Worm (Caenorhabditis elegans): ENCODE measurements around the gene R07E4.5.

Gene R07E4.5

ce11 chrX:5953174-5953573 is at the start of gene R07E4.5, which contains the start of gene R07E4.3 (continued):
- peak; percentile 71 for TF ChIP-seq nhr-47 (tag; optimal IDR thresholded peaks at IDR 0.05)
- TF ChIP-seq efl-1 (optimal IDR thresholded peaks at IDR 0.05): peak; percentile 67 to 76
- TF ChIP-seq efl-1 (GFP tag; optimal IDR thresholded peaks at IDR 0.05 in 1 of 2): peak; percentile 77 to 94
- peak; percentile 20 for TF ChIP-seq irx-1 (tag; optimal IDR thresholded peaks at IDR 0.05)
- TF ChIP-seq egl-13 (tag; optimal IDR thresholded peaks at IDR 0.05): no peak
- peak; percentile 77 for TF ChIP-seq lin-14 (GFP tag; optimal IDR thresholded peaks at IDR 0.05)
- TF ChIP-seq hlh-4 (tag; optimal IDR thresholded peaks at IDR 0.05): no peak
- TF ChIP-seq nhr-237 (tag; optimal IDR thresholded peaks at IDR 0.05): no peak
- no peak for TF ChIP-seq unc-98 (GFP tag; IDR thresholded peaks at IDR 0.05)
- no peak for TF ChIP-seq lir-3 (tag; optimal IDR thresholded peaks at IDR 0.05; ENCODE audit: poor library complexity)
- no peak for TF ChIP-seq sptf-1 (tag; optimal IDR thresholded peaks at IDR 0.05)
- no peak for TF ChIP-seq nhr-76 (tag; optimal IDR thresholded peaks at IDR 0.05)
- TF ChIP-seq ama-1 (optimal IDR thresholded peaks at IDR 0.05): no peak
- peak; percentile 36 for TF ChIP-seq jun-1 (tag; optimal IDR thresholded peaks at IDR 0.05)
- no peak for TF ChIP-seq ceh-90 (tag; optimal IDR thresholded peaks at IDR 0.05)
- TF ChIP-seq snpc-4 (tag; optimal IDR thresholded peaks at IDR 0.05): no peak
- peak; percentile 86 for TF ChIP-seq snu-23 (GFP tag; optimal IDR thresholded peaks at IDR 0.05)
- TF ChIP-seq ets-5 (GFP tag; IDR thresholded peaks at IDR 0.05): no peak
- TF ChIP-seq unc-30 (tag; optimal IDR thresholded peaks at IDR 0.05): no peak
- TF ChIP-seq zag-1 (tag; optimal IDR thresholded peaks at IDR 0.05): no peak
- TF ChIP-seq elt-2 (tag; optimal IDR thresholded peaks at IDR 0.05): no peak
- peak; percentile 60 to 87 for TF ChIP-seq lsy-2 (tag; optimal IDR thresholded peaks at IDR 0.05)
- TF ChIP-seq Y116A8C.19 (tag; optimal IDR thresholded peaks at IDR 0.05; ENCODE audit: borderline replicate concordance): no peak
- no peak for TF ChIP-seq fkh-10 (GFP tag; optimal IDR thresholded peaks at IDR 0.05)

ce11 chrX:6002479-6002878 is 49.5 kb upstream of the R07E4.5 start:
- no peak for TF ChIP-seq unc-30 (tag; optimal IDR thresholded peaks at IDR 0.05)
- TF ChIP-seq unc-130 (tag; optimal IDR thresholded peaks at IDR 0.05): no peak
- TF ChIP-seq efl-3 (GFP tag; optimal IDR thresholded peaks at IDR 0.05): no peak
- TF ChIP-seq egl-13 (tag; optimal IDR thresholded peaks at IDR 0.05): no peak
- no peak for TF ChIP-seq nhr-85 (tag)
- TF ChIP-seq zag-1 (tag; optimal IDR thresholded peaks at IDR 0.05): no peak
- TF ChIP-seq ztf-4 (tag; optimal IDR thresholded peaks at IDR 0.05): no peak
- no peak for TF ChIP-seq sptf-1 (tag; optimal IDR thresholded peaks at IDR 0.05)
- TF ChIP-seq nhr-77 (tag; optimal IDR thresholded peaks at IDR 0.05): no peak
- TF ChIP-seq sox-4 (tag; optimal IDR thresholded peaks at IDR 0.05): no peak
- TF ChIP-seq ceh-82 (tag; optimal IDR thresholded peaks at IDR 0.05): no peak
- TF ChIP-seq nhr-20 (tag; optimal IDR thresholded peaks at IDR 0.05): no peak
- TF ChIP-seq elt-2 (tag; optimal IDR thresholded peaks at IDR 0.05): no peak
- no peak for TF ChIP-seq ceh-63 (GFP tag; optimal IDR thresholded peaks at IDR 0.05)
- TF ChIP-seq alr-1 (tag; optimal IDR thresholded peaks at IDR 0.05; ENCODE audit: borderline replicate concordance): no peak
- TF ChIP-seq fkh-10 (GFP tag; optimal IDR thresholded peaks at IDR 0.05): no peak
- no peak for TF ChIP-seq nhr-237 (tag; optimal IDR thresholded peaks at IDR 0.05)

ce11 chrX:6001432-6001831 is 48.5 kb upstream of the R07E4.5 start, which contains the start of gene F22F4.4:
Gene F22F4.4, minus strand, starts transcription at chrX:6001532.
- TF ChIP-seq ceh-90 (tag; optimal IDR thresholded peaks at IDR 0.05): no peak
- no peak for TF ChIP-seq isw-1 (GFP tag; IDR thresholded peaks at IDR 0.05)
- TF ChIP-seq grh-1 (GFP tag; IDR thresholded peaks at IDR 0.05): no peak
- TF ChIP-seq mab-9 (GFP tag; IDR thresholded peaks at IDR 0.05): no peak
- TF ChIP-seq ceh-63 (GFP tag; optimal IDR thresholded peaks at IDR 0.05): no peak
- TF ChIP-seq jun-1 (tag; optimal IDR thresholded peaks at IDR 0.05): no peak
- TF ChIP-seq sptf-1 (tag; optimal IDR thresholded peaks at IDR 0.05): no peak
- no peak for TF ChIP-seq fkh-8 (tag; optimal IDR thresholded peaks at IDR 0.05)
- TF ChIP-seq ztf-4 (tag; optimal IDR thresholded peaks at IDR 0.05): no peak
- no peak for TF ChIP-seq hlh-17 (GFP tag; optimal IDR thresholded peaks at IDR 0.05; ENCODE audit: borderline replicate concordance)
- no peak for TF ChIP-seq mdl-1 (tag; optimal IDR thresholded peaks at IDR 0.05)
- no peak for TF ChIP-seq ces-1 (GFP tag; optimal IDR thresholded peaks at IDR 0.05)
- TF ChIP-seq nhr-84 (tag; optimal IDR thresholded peaks at IDR 0.05): no peak
- no peak for TF ChIP-seq mef-2 (tag; optimal IDR thresholded peaks at IDR 0.05)
- TF ChIP-seq C34B4.2 (tag; optimal IDR thresholded peaks at IDR 0.05): no peak
- TF ChIP-seq snu-23 (GFP tag; optimal IDR thresholded peaks at IDR 0.05): no peak
- TF ChIP-seq snpc-4 (tag; optimal IDR thresholded peaks at IDR 0.05): no peak
- no peak for TF ChIP-seq zag-1 (tag; optimal IDR thresholded peaks at IDR 0.05)
- TF ChIP-seq swsn-7 (tag; optimal IDR thresholded peaks at IDR 0.05): no peak
- no peak for TF ChIP-seq ceh-8 (GFP tag; optimal IDR thresholded peaks at IDR 0.05)

All from whole organism, L1 larva.